Fruit fly (Drosophila melanogaster): ENCODE results near the gene TM9SF2.

Gene TM9SF2

DNA sequence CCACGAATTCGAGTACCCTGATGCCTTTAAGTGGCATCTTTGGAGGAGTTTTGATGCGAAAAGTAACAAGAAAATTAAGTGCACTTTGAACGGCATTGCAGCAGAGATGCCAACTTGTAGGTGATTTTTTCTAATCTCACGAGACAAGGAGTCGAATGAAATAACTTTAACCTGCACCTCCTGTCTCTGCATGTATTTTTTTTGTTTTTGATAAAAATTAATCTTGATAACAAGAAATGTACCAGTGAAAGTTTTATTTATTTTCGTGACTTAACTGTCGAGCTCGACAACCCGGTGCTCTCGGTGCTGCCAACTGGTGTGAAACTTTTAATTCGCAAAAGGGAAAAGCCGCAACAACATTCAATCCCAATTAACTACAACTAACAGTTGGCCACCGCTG, 18.1 kb upstream of the TM9SF2 start, which contains the start of the genes Amacr and Ns4 (continued):
- TF ChIP-seq Bdp1 (GFP tag; optimal IDR thresholded peaks at IDR 0.05) (peak; percentile 34), HmgZ (tag; optimal IDR thresholded peaks at IDR 0.05) (peak; percentile 52), CG7357 (GFP tag; IDR thresholded peaks at IDR 0.05) (0 out of 3 replicates have a peak, but pooled peaks have one; percentile 24), CG9437 (GFP tag; optimal IDR thresholded peaks at IDR 0.05) (peak; percentile 46), CG17328 (GFP tag; IDR thresholded peaks at IDR 0.05) (peak; percentile 40; the same call in 1 of the 2 replicates), CG13123 (GFP tag; optimal IDR thresholded peaks at IDR 0.05) (no peak), Adf1 (GFP tag; IDR thresholded peaks at IDR 0.05) (0 out of 2 replicates have a peak, but pooled peaks have one; percentile 20), CG3163 (GFP tag; optimal IDR thresholded peaks at IDR 0.05) (no peak), sug (tag; optimal IDR thresholded peaks at IDR 0.05) (no peak), Hr3 (GFP tag; optimal IDR thresholded peaks at IDR 0.05) (peak; percentile 44), odd (GFP tag; optimal IDR thresholded peaks at IDR 0.05) (peak; percentile 28), H2.0 (GFP tag; IDR thresholded peaks at IDR 0.05) (peak; percentile 37; the same call in 1 of the 2 replicates), CG13424 (tag; optimal IDR thresholded peaks at IDR 0.05) (peak; percentile 65), chinmo (GFP tag; IDR thresholded peaks at IDR 0.05; ENCODE audit: partially characterized antibody) (peak; percentile 64; the same call in 1 of the 4 replicates), CG15269 (tag; optimal IDR thresholded peaks at IDR 0.05) (no peak), seq (GFP tag; IDR thresholded peaks at IDR 0.05) (no peak), bab2 (GFP tag; optimal IDR thresholded peaks at IDR 0.05) (peak; percentile 57), CG6854 (GFP tag; optimal IDR thresholded peaks at IDR 0.05) (no peak), CG4854 (GFP tag; optimal IDR thresholded peaks at IDR 0.05) (peak; percentile 26), CHES-1-like (GFP tag; optimal IDR thresholded peaks at IDR 0.05) (peak; percentile 70), CG9817 (tag; optimal IDR thresholded peaks at IDR 0.05) (peak; percentile 53), ssp (GFP tag; IDR thresholded peaks at IDR 0.05) (peak; percentile 29; the same call in 1 of the 2 replicates), Ssrp (tag; optimal IDR thresholded peaks at IDR 0.05) (peak; percentile 50), CG12155 (GFP tag; optimal IDR thresholded peaks at IDR 0.05) (peak; percentile 52), bcd (GFP tag; optimal IDR thresholded peaks at IDR 0.05) (peak; percentile 29), Ada2b (GFP tag; IDR thresholded peaks at IDR 0.05) (peak; percentile 21; the same call in 1 of the 2 replicates), CG2120 (GFP tag; optimal IDR thresholded peaks at IDR 0.05) (peak; percentile 81), CG10267 (tag; optimal IDR thresholded peaks at IDR 0.05) (peak; percentile 31), Dbx (GFP tag; IDR thresholded peaks at IDR 0.05) (0 out of 3 replicates have a peak, but pooled peaks have one; percentile 38), Optix (GFP tag; IDR thresholded peaks at IDR 0.05) (0 out of 3 replicates have a peak, but pooled peaks have one; percentile 29), sens (GFP tag) (peak; percentile 77), CG4730 (GFP tag; IDR thresholded peaks at IDR 0.05) (0 out of 2 replicates have a peak, but pooled peaks have one; percentile 31), ewg (GFP tag; optimal IDR thresholded peaks at IDR 0.05) (peak; percentile 42), p53 (GFP tag; optimal IDR thresholded peaks at IDR 0.05) (peak; percentile 28), MBD-R2 (GFP tag; IDR thresholded peaks at IDR 0.05) (peak; percentile 93), NfI (GFP tag; optimal IDR thresholded peaks at IDR 0.05) (peak; percentile 69), bsh (GFP tag; optimal IDR thresholded peaks at IDR 0.05) (peak; percentile 54 to 56), slbo (GFP tag; IDR thresholded peaks at IDR 0.05) (peak; percentile 78), dpn (GFP tag; optimal IDR thresholded peaks at IDR 0.05) (peak; percentile 47 to 61), CG2116 (GFP tag; optimal IDR thresholded peaks at IDR 0.05) (peak; percentile 36), CG10979 (tag; optimal IDR thresholded peaks at IDR 0.05) (peak; percentile 25), pum (GFP tag; optimal IDR thresholded peaks at IDR 0.05) (peak; percentile 53), ken (GFP tag; IDR thresholded peaks at IDR 0.05) (0 out of 3 replicates have a peak, but pooled peaks have one; percentile 28), sna (GFP tag; IDR thresholded peaks at IDR 0.05; ENCODE audit: partially characterized antibody) (peak; percentile 39; the same call in 1 of the 2 replicates), Antp (GFP tag; optimal IDR thresholded peaks at IDR 0.05) (peak; percentile 45), grau (tag; optimal IDR thresholded peaks at IDR 0.05) (peak; percentile 66), sisA (GFP tag; IDR thresholded peaks at IDR 0.05) (peak; percentile 54), Ets65A (GFP tag) (peak; percentile 85), CG43689 (GFP tag; IDR thresholded peaks at IDR 0.05) (no peak), rib (GFP tag; IDR thresholded peaks at IDR 0.05) (peak; percentile 39; the same call in 1 of the 2 replicates), tx (GFP tag; optimal IDR thresholded peaks at IDR 0.05) (peak; percentile 65)
